Worm (Caenorhabditis elegans): Measurements from ENCODE around the gene srbc-7.

DNA sequence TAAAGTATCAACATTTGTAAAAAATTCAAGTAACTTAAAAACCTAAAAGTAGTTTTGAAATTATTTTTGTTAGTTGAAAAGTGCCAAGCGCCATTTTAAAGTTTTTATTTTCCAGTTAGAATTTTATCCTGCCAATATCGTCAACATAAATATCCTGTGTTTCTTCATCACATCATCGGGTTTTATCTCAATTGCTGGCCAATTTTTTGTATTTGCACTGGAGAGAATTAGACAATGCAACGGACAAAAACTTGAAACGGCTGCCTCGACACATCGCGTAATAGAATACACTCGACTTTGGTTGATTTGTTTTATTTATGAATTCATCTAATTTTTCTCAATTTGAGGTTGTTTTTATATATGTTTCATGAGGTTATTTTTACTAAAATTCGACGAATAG is 32.4 kb downstream of the srbc-7 start, which contains the start of gene F25E5.2:
- TF ChIP-seq ztf-23 (GFP tag; IDR thresholded peaks at IDR 0.05) (no peak), T22C8.4 (GFP tag; IDR thresholded peaks at IDR 0.05) (no peak), flt-1 (GFP tag; IDR thresholded peaks at IDR 0.05) (no peak)

All from whole organism, midembryonic.